Fruit fly (Drosophila melanogaster) Kc167 (cell line): ENCODE data around the gene IscU.
A peak's percentile ranks its signal among the peaks of the same experiment; 100 is the strongest.

Experiments
- Myc ChIP-seq: fragments of >200 bp; optimal IDR thresholded peaks from 2 replicates; lab custom pipeline; 2017; ENCODE audit warnings: missing external identifiers
- Sin3A ChIP-seq: fragments of >200 bp; optimal IDR thresholded peaks from 2 replicates; lab custom pipeline; 2018; ENCODE audit warnings: missing external identifiers
- h ChIP-seq: fragments of >200 bp; optimal IDR thresholded peaks from 3 replicates; lab custom pipeline; 2018; ENCODE audit warnings: missing external identifiers
- insv ChIP-seq: fragments of >200 bp; optimal IDR thresholded peaks from 3 replicates; lab custom pipeline; 2018; ENCODE audit warnings: missing external identifiers
- psq ChIP-seq: fragments of >200 bp; optimal IDR thresholded peaks from 2 replicates; lab custom pipeline; 2017; ENCODE audit warnings: missing external identifiers
- ttk ChIP-seq: sonication (Bioruptor generic); optimal IDR thresholded peaks from 2 replicates; lab custom pipeline; 2017; ENCODE audit warnings: missing external identifiers

The IscU gene

dm6 chr3R:8841038-8841437 is 17.1 kb upstream of the IscU start:
- TF ChIP-seq Myc (lab: Kevin White, UChicago) (no peak), h (no peak), Sin3A (lab: Kevin White, UChicago) (no peak), ttk (lab: Kevin White, UChicago) (no peak), insv (no peak), psq (lab: Kevin White, UChicago) (no peak)

dm6 chr3R:8822919-8823318 is 1.1 kb downstream of the IscU start:
- no peak for TF ChIP-seq insv
- TF ChIP-seq psq (lab: Kevin White, UChicago), result no peak
- TF ChIP-seq Sin3A (lab: Kevin White, UChicago), result no peak
- no peak for TF ChIP-seq h
- no peak for TF ChIP-seq Myc (lab: Kevin White, UChicago)
- no peak for TF ChIP-seq ttk (lab: Kevin White, UChicago)

- TF ChIP-seq Sin3A (lab: Kevin White, UChicago), result no peak
- no peak for TF ChIP-seq ttk (lab: Kevin White, UChicago)
- TF ChIP-seq insv, result no peak
- no peak for TF ChIP-seq h
- no peak for TF ChIP-seq Myc (lab: Kevin White, UChicago)
- TF ChIP-seq psq (lab: Kevin White, UChicago), result no peak
Observed at dm6 chr3R:8821623-8822022, 2.4 kb downstream of the IscU start, which contains the start of gene CG8369. Gene CG8369 (plus strand): TSS chr3R:8822008.

dm6 chr3R:8820428-8820912 is 3.5 kb downstream of the IscU start, which contains the start of gene aqz:
Gene aqz (minus strand): TSS chr3R:8820682.
- TF ChIP-seq insv, result no peak
- no peak for TF ChIP-seq h
- TF ChIP-seq Myc (lab: Kevin White, UChicago), result no peak
- no peak for TF ChIP-seq Sin3A (lab: Kevin White, UChicago)
- TF ChIP-seq psq (lab: Kevin White, UChicago), result no peak
- TF ChIP-seq ttk (lab: Kevin White, UChicago), result no peak

- TF ChIP-seq h (no peak), Sin3A (lab: Kevin White, UChicago) (no peak), insv (no peak), psq (lab: Kevin White, UChicago) (no peak), Myc (lab: Kevin White, UChicago) (no peak), ttk (lab: Kevin White, UChicago) (no peak)
Observed at dm6 chr3R:8819551-8820057, 4.4 kb downstream of the IscU start.

dm6 chr3R:8818239-8818638 is 5.7 kb downstream of the IscU start:
- TF ChIP-seq ttk (lab: Kevin White, UChicago) (peak; percentile 98), psq (lab: Kevin White, UChicago) (no peak), insv (no peak), Sin3A (lab: Kevin White, UChicago) (no peak), h (no peak), Myc (lab: Kevin White, UChicago) (no peak)

dm6 chr3R:8815074-8815473 is 8.9 kb downstream of the IscU start:
- TF ChIP-seq Sin3A (lab: Kevin White, UChicago) (no peak), psq (lab: Kevin White, UChicago) (no peak), insv (no peak), h (no peak), Myc (lab: Kevin White, UChicago) (no peak), ttk (lab: Kevin White, UChicago) (no peak)

dm6 chr3R:8814029-8814647 is 9.8 kb downstream of the IscU start:
- TF ChIP-seq h (no peak), insv (no peak), psq (lab: Kevin White, UChicago) (no peak), Myc (lab: Kevin White, UChicago) (no peak), ttk (lab: Kevin White, UChicago) (no peak), Sin3A (lab: Kevin White, UChicago) (no peak)

dm6 chr3R:8813164-8813629 is 10.8 kb downstream of the IscU start, which contains the start of gene CG9837:
Gene CG9837 (minus strand): TSS chr3R:8813579.
- TF ChIP-seq insv, result no peak
- no peak for TF ChIP-seq ttk (lab: Kevin White, UChicago)
- no peak for TF ChIP-seq psq (lab: Kevin White, UChicago)
- TF ChIP-seq h, result no peak
- TF ChIP-seq Sin3A (lab: Kevin White, UChicago), result no peak
- no peak for TF ChIP-seq Myc (lab: Kevin White, UChicago)

- TF ChIP-seq insv (no peak), Sin3A (lab: Kevin White, UChicago) (no peak), h (no peak), ttk (lab: Kevin White, UChicago) (no peak), Myc (lab: Kevin White, UChicago) (no peak), psq (lab: Kevin White, UChicago) (no peak)
Observed at dm6 chr3R:8812342-8812966, 11.5 kb downstream of the IscU start.

dm6 chr3R:8811323-8811936 is 12.5 kb downstream of the IscU start:
- no peak for TF ChIP-seq psq (lab: Kevin White, UChicago)
- TF ChIP-seq ttk (lab: Kevin White, UChicago), result no peak
- no peak for TF ChIP-seq insv
- no peak for TF ChIP-seq Myc (lab: Kevin White, UChicago)
- TF ChIP-seq h, result no peak
- no peak for TF ChIP-seq Sin3A (lab: Kevin White, UChicago)
